Worm (Caenorhabditis elegans) whole organism, midembryonic: ENCODE measurements around the gene B0222.15.

Experiments used
- flt-1 ChIP-seq: fragments of 200-800 bp; sonication (Bioruptor generic); IDR thresholded peaks from 2 replicates; pipeline ENCODE4 v1.3.6; 2022; ENCODE audit warnings: missing genetic modification characterization, missing compliant biosample characterization
- klf-2 ChIP-seq: fragments of 200-800 bp; sonication (Bioruptor generic); conservative IDR thresholded peaks from 2 replicates; pipeline ENCODE4 v1.3.6; 2022; ENCODE audit warnings: missing genetic modification reagents, missing genetic modification characterization, missing compliant biosample characterization
- ref-1 ChIP-seq: fragments of 200-800 bp; sonication (Bioruptor generic); conservative IDR thresholded peaks from 2 replicates; pipeline ENCODE4 v1.3.6; 2022; ENCODE audit warnings: missing genetic modification reagents, missing genetic modification characterization, missing compliant biosample characterization
- tab-1 ChIP-seq: fragments of 200-800 bp; sonication (Bioruptor generic); IDR thresholded peaks from 2 replicates; pipeline ENCODE4 v1.3.6; 2022; ENCODE audit warnings: missing genetic modification characterization, missing compliant biosample characterization
- ztf-23 ChIP-seq: fragments of 200-800 bp; sonication (Bioruptor generic); IDR thresholded peaks from 2 replicates; pipeline ENCODE4 v1.3.6; 2022; ENCODE audit warnings: missing genetic modification reagents, missing genetic modification characterization, missing compliant biosample characterization
- ztf-29 ChIP-seq: fragments of 200-800 bp; sonication (Bioruptor generic); IDR thresholded peaks from 2 replicates; pipeline ENCODE4 v1.3.6; 2022; ENCODE audit warnings: missing genetic modification reagents, missing genetic modification characterization, missing compliant biosample characterization

- TF ChIP-seq tab-1 (GFP tag; lab: Robert Waterston, UW) = no peak
- TF ChIP-seq ztf-23 = no peak
- TF ChIP-seq ztf-29 = no peak
- no peak for TF ChIP-seq flt-1
- TF ChIP-seq klf-2 (GFP tag; lab: Robert Waterston, UW) = no peak
- TF ChIP-seq ref-1 (GFP tag; lab: Robert Waterston, UW) = no peak
These were observed 19.0 kb downstream of the B0222.15 start, which contains the start of gene pitr-2 for ce11 chrV:9137618-9138017.
